Fruit fly (Drosophila melanogaster): ENCODE results near the gene bbx.

Gene bbx

dm6 chrX:21375595-21376047, 12.8 kb downstream of the bbx start (continued):
- TF ChIP-seq Dp (GFP tag; optimal IDR thresholded peaks at IDR 0.05) (no peak), gcm (GFP tag; optimal IDR thresholded peaks at IDR 0.05) (no peak), CG1529 (GFP tag; optimal IDR thresholded peaks at IDR 0.05) (no peak), CG7357 (GFP tag; IDR thresholded peaks at IDR 0.05) (no peak), row (GFP tag; IDR thresholded peaks at IDR 0.05) (peak; percentile 53; the same call in 2 of the 3 replicates), mld (GFP tag; IDR thresholded peaks at IDR 0.05; ENCODE audit: partially characterized antibody) (no peak), CG11504 (tag; optimal IDR thresholded peaks at IDR 0.05) (peak; percentile 69), z (GFP tag; IDR thresholded peaks at IDR 0.05) (no peak), pb (GFP tag; optimal IDR thresholded peaks at IDR 0.05) (no peak), CG13775 (GFP tag; optimal IDR thresholded peaks at IDR 0.05) (peak; percentile 19), Antp (GFP tag; optimal IDR thresholded peaks at IDR 0.05) (no peak), scrt (GFP tag; optimal IDR thresholded peaks at IDR 0.05) (peak; percentile 2), Nf-YC (tag; optimal IDR thresholded peaks at IDR 0.05) (peak; percentile 24), tgo (GFP tag; IDR thresholded peaks at IDR 0.05) (peak; percentile 35; the same call in 1 of the 3 replicates), ato (GFP tag; IDR thresholded peaks at IDR 0.05; ENCODE audit: partially characterized antibody) (no peak), CG2120 (GFP tag; optimal IDR thresholded peaks at IDR 0.05) (peak; percentile 53), CG12155 (GFP tag; optimal IDR thresholded peaks at IDR 0.05) (peak; percentile 27), CG12769 (tag; optimal IDR thresholded peaks at IDR 0.05) (no peak), fd96Cb (tag; optimal IDR thresholded peaks at IDR 0.05) (peak; percentile 27), NK7.1 (GFP tag; optimal IDR thresholded peaks at IDR 0.05) (no peak), CG12659 (GFP tag; optimal IDR thresholded peaks at IDR 0.05) (peak; percentile 51), CG17385 (GFP tag; optimal IDR thresholded peaks at IDR 0.05) (peak; percentile 40), Fer2 (tag; optimal IDR thresholded peaks at IDR 0.05) (no peak), Pdp1 (GFP tag; optimal IDR thresholded peaks at IDR 0.05) (peak in 1 of 2 experiments; percentile 99), Trl (optimal IDR thresholded peaks at IDR 0.05) (peak; percentile 20 to 48), Trl (GFP tag; optimal IDR thresholded peaks at IDR 0.05) (no peak), CG10209 (GFP tag; optimal IDR thresholded peaks at IDR 0.05) (peak; percentile 39), CG31365 (tag; optimal IDR thresholded peaks at IDR 0.05) (no peak), Hr39 (optimal IDR thresholded peaks at IDR 0.05) (no peak), so (GFP tag; IDR thresholded peaks at IDR 0.05) (0 out of 3 replicates have a peak, but pooled peaks have one; percentile 41), CG10267 (tag; optimal IDR thresholded peaks at IDR 0.05) (peak; percentile 19), sim (GFP tag; IDR thresholded peaks at IDR 0.05) (no peak), Dbx (GFP tag; IDR thresholded peaks at IDR 0.05) (0 out of 3 replicates have a peak, but pooled peaks have one; percentile 30), danr (GFP tag; IDR thresholded peaks at IDR 0.05) (no peak), CG15479 (GFP tag; optimal IDR thresholded peaks at IDR 0.05) (no peak), psq (GFP tag; optimal IDR thresholded peaks at IDR 0.05) (no peak), CG18599 (GFP tag; optimal IDR thresholded peaks at IDR 0.05) (peak; percentile 70), Deaf1 (tag; optimal IDR thresholded peaks at IDR 0.05) (peak; percentile 56), CG6272 (GFP tag; IDR thresholded peaks at IDR 0.05) (no peak), lab (GFP tag; optimal IDR thresholded peaks at IDR 0.05) (peak; percentile 62), crc (GFP tag; optimal IDR thresholded peaks at IDR 0.05) (no peak), CG6854 (GFP tag; optimal IDR thresholded peaks at IDR 0.05) (peak; percentile 2), Dek (tag; optimal IDR thresholded peaks at IDR 0.05) (peak; percentile 52), fd102C (GFP tag; optimal IDR thresholded peaks at IDR 0.05) (no peak), Max (GFP tag; optimal IDR thresholded peaks at IDR 0.05) (no peak), Asciz (GFP tag; optimal IDR thresholded peaks at IDR 0.05) (peak; percentile 29), Sox102F (GFP tag; optimal IDR thresholded peaks at IDR 0.05) (peak; percentile 47), Fer3 (tag; optimal IDR thresholded peaks at IDR 0.05) (peak; percentile 31), phol (tag; optimal IDR thresholded peaks at IDR 0.05) (peak; percentile 46), CG8924 (tag; optimal IDR thresholded peaks at IDR 0.05) (peak; percentile 59), ase (GFP tag; IDR thresholded peaks at IDR 0.05) (no peak)

Data from whole organism, embryonic.